Worm (Caenorhabditis elegans) whole organism, early embryonic: Measurements from ENCODE around the gene uvs-1.
A peak's percentile ranks its signal among the peaks of the same experiment; 100 is the strongest.

Experiments used
- B0310.2 ChIP-seq: sonication (generic microtip); optimal IDR thresholded peaks from 2 replicates; lab custom pipeline; 2016; ENCODE audit warnings: mild to moderate bottlenecking, missing genetic modification characterization, missing compliant biosample characterization
- F13C5.2 ChIP-seq: sonication (generic microtip); optimal IDR thresholded peaks from 2 replicates; lab custom pipeline; 2017; ENCODE audit warnings: mild to moderate bottlenecking, missing genetic modification characterization, inconsistent platforms, missing compliant biosample characterization
- aly-1 ChIP-seq: sonication (generic microtip); optimal IDR thresholded peaks from 2 replicates; lab custom pipeline; 2016; ENCODE audit warnings: missing genetic modification characterization, missing compliant biosample characterization
- ama-1 ChIP-seq: fragments of 150-350 bp; optimal IDR thresholded peaks from 2 replicates; lab custom pipeline; 2014
- ceh-13 ChIP-seq: fragments of 200-800 bp; sonication (Bioruptor generic); optimal IDR thresholded peaks from 2 replicates; lab custom pipeline; 2018; ENCODE audit warnings: mild to moderate bottlenecking, missing genetic modification characterization, missing compliant biosample characterization
- ceh-36 ChIP-seq: sonication (generic microtip); optimal IDR thresholded peaks from 2 replicates; lab custom pipeline; 2016; ENCODE audit warnings: missing genetic modification characterization, inconsistent platforms, missing compliant biosample characterization
- ets-7 ChIP-seq: sonication (generic microtip); optimal IDR thresholded peaks from 2 replicates; lab custom pipeline; 2016; ENCODE audit warnings: missing genotype, missing genetic modification characterization, missing compliant biosample characterization
- flt-1 ChIP-seq: fragments of 200-800 bp; sonication (Bioruptor generic); IDR thresholded peaks from 2 replicates; pipeline ENCODE4 v1.3.6; 2022; ENCODE audit warnings: missing genetic modification characterization, missing compliant biosample characterization
- hmbx-1 ChIP-seq: sonication (generic microtip); optimal IDR thresholded peaks from 2 replicates; lab custom pipeline; 2016; ENCODE audit warnings: mild to moderate bottlenecking, missing genetic modification characterization, missing compliant biosample characterization
- hmg-4 ChIP-seq: fragments of 200-800 bp; sonication (Bioruptor generic); optimal IDR thresholded peaks from 2 replicates; lab custom pipeline; 2018; ENCODE audit warnings: mild to moderate bottlenecking, missing genetic modification characterization, missing compliant biosample characterization
- hnd-1 ChIP-seq: sonication (generic microtip); optimal IDR thresholded peaks from 2 replicates; lab custom pipeline; 2016; ENCODE audit warnings: missing genetic modification characterization, missing compliant biosample characterization
- pes-1 ChIP-seq: fragments of 200-800 bp; sonication (Bioruptor generic); IDR thresholded peaks from 2 replicates; pipeline ENCODE4 v1.3.6; 2022; ENCODE audit warnings: missing genetic modification reagents, missing genetic modification characterization, missing compliant biosample characterization
- scrt-1 ChIP-seq: fragments of 200-800 bp; sonication (Bioruptor generic); IDR thresholded peaks from 2 replicates; pipeline ENCODE4 v1.3.6; 2022; ENCODE audit warnings: missing genetic modification characterization, missing compliant biosample characterization
- sea-1 ChIP-seq: fragments of 200-800 bp; sonication (Bioruptor generic); conservative IDR thresholded peaks from 2 replicates; pipeline ENCODE4 v1.3.6; 2022; ENCODE audit warnings: missing genetic modification characterization, missing compliant biosample characterization
- tbx-11 ChIP-seq: fragments of 200-800 bp; sonication (Bioruptor generic); IDR thresholded peaks from 2 replicates; pipeline ENCODE4 v1.3.6; 2022; ENCODE audit warnings: missing genetic modification characterization, missing compliant biosample characterization
- tbx-37 ChIP-seq: fragments of 200-800 bp; sonication (Bioruptor generic); conservative IDR thresholded peaks from 2 replicates; pipeline ENCODE4 v1.3.6; 2022; ENCODE audit warnings: missing genetic modification reagents, missing genetic modification characterization, missing compliant biosample characterization
- tra-4 ChIP-seq: sonication (generic microtip); optimal IDR thresholded peaks from 2 replicates; lab custom pipeline; 2017; ENCODE audit warnings: missing genetic modification characterization, missing compliant biosample characterization

The uvs-1 gene

ce11 chrV:7836911-7837310 lies 32.9 kb upstream of the uvs-1 start, which contains the start of gene txt-5:
Gene txt-5, minus strand, starts transcription at chrV:7837134.
- TF ChIP-seq hnd-1 (no peak), ceh-13 (GFP tag; lab: Kevin White, UChicago) (no peak), pes-1 (GFP tag; lab: Robert Waterston, UW) (no peak), flt-1 (GFP tag; lab: Robert Waterston, UW) (no peak), aly-1 (no peak), sea-1 (GFP tag; lab: Robert Waterston, UW) (no peak), ama-1 (lab: Kevin White, UChicago) (no peak), ets-7 (tag; lab: Kevin White, UChicago) (no peak), tra-4 (tag; lab: Kevin White, UChicago) (no peak), ceh-36 (tag; lab: Kevin White, UChicago) (no peak), scrt-1 (GFP tag; lab: Robert Waterston, UW) (no peak), tbx-11 (no peak), tbx-37 (GFP tag; lab: Robert Waterston, UW) (no peak), B0310.2 (tag; lab: Kevin White, UChicago) (no peak), hmbx-1 (tag; lab: Kevin White, UChicago) (no peak), hmg-4 (GFP tag; lab: Kevin White, UChicago) (no peak), F13C5.2 (no peak)

ce11 chrV:7830952-7831351 lies 26.9 kb upstream of the uvs-1 start:
- TF ChIP-seq ceh-13 (GFP tag; lab: Kevin White, UChicago): no peak
- no peak for TF ChIP-seq ama-1 (lab: Kevin White, UChicago)
- no peak for TF ChIP-seq scrt-1 (GFP tag; lab: Robert Waterston, UW)
- TF ChIP-seq tbx-11: no peak
- TF ChIP-seq sea-1 (GFP tag; lab: Robert Waterston, UW): no peak
- no peak for TF ChIP-seq B0310.2 (tag; lab: Kevin White, UChicago)

ce11 chrV:7826917-7827316 lies 22.9 kb upstream of the uvs-1 start, which contains the start of gene mig-6:
Gene mig-6, plus strand, starts transcription at chrV:7827217.
- TF ChIP-seq hmg-4 (GFP tag; lab: Kevin White, UChicago): no peak
- no peak for TF ChIP-seq tbx-37 (GFP tag; lab: Robert Waterston, UW)
- no peak for TF ChIP-seq ceh-13 (GFP tag; lab: Kevin White, UChicago)
- TF ChIP-seq hmbx-1 (tag; lab: Kevin White, UChicago): no peak
- no peak for TF ChIP-seq F13C5.2
- TF ChIP-seq hnd-1: no peak
- TF ChIP-seq tbx-11: no peak
- TF ChIP-seq flt-1 (GFP tag; lab: Robert Waterston, UW): no peak
- no peak for TF ChIP-seq aly-1
- TF ChIP-seq tra-4 (tag; lab: Kevin White, UChicago): no peak
- TF ChIP-seq scrt-1 (GFP tag; lab: Robert Waterston, UW): no peak
- TF ChIP-seq B0310.2 (tag; lab: Kevin White, UChicago): no peak
- TF ChIP-seq sea-1 (GFP tag; lab: Robert Waterston, UW): no peak
- TF ChIP-seq pes-1 (GFP tag; lab: Robert Waterston, UW): no peak
- no peak for TF ChIP-seq ama-1 (lab: Kevin White, UChicago)

- TF ChIP-seq hnd-1 (no peak), pes-1 (GFP tag; lab: Robert Waterston, UW) (no peak), ceh-13 (GFP tag; lab: Kevin White, UChicago) (no peak), B0310.2 (tag; lab: Kevin White, UChicago) (no peak)
Observed at ce11 chrV:7826362-7826761, 22.4 kb upstream of the uvs-1 start.

- TF ChIP-seq ama-1 (lab: Kevin White, UChicago) (no peak), flt-1 (GFP tag; lab: Robert Waterston, UW) (no peak)
Observed at ce11 chrV:7825836-7826235, 21.8 kb upstream of the uvs-1 start.

- TF ChIP-seq sea-1 (GFP tag; lab: Robert Waterston, UW) (no peak), pes-1 (GFP tag; lab: Robert Waterston, UW) (no peak), tbx-11 (no peak), ama-1 (lab: Kevin White, UChicago) (no peak), ceh-36 (tag; lab: Kevin White, UChicago) (no peak), hnd-1 (no peak), tra-4 (tag; lab: Kevin White, UChicago) (no peak), ets-7 (tag; lab: Kevin White, UChicago) (no peak), hmbx-1 (tag; lab: Kevin White, UChicago) (no peak), hmg-4 (GFP tag; lab: Kevin White, UChicago) (no peak), flt-1 (GFP tag; lab: Robert Waterston, UW) (no peak), scrt-1 (GFP tag; lab: Robert Waterston, UW) (no peak), tbx-37 (GFP tag; lab: Robert Waterston, UW) (no peak), B0310.2 (tag; lab: Kevin White, UChicago) (no peak), F13C5.2 (no peak), aly-1 (no peak), ceh-13 (GFP tag; lab: Kevin White, UChicago) (no peak)
Observed at ce11 chrV:7824138-7824537, 20.1 kb upstream of the uvs-1 start.

- TF ChIP-seq sea-1 (GFP tag; lab: Robert Waterston, UW): no peak
- no peak for TF ChIP-seq pes-1 (GFP tag; lab: Robert Waterston, UW)
- TF ChIP-seq ets-7 (tag; lab: Kevin White, UChicago): no peak
- no peak for TF ChIP-seq ama-1 (lab: Kevin White, UChicago)
- TF ChIP-seq aly-1: no peak
- TF ChIP-seq tbx-11: no peak
- no peak for TF ChIP-seq ceh-36 (tag; lab: Kevin White, UChicago)
- TF ChIP-seq scrt-1 (GFP tag; lab: Robert Waterston, UW): no peak
- no peak for TF ChIP-seq ceh-13 (GFP tag; lab: Kevin White, UChicago)
- no peak for TF ChIP-seq hmg-4 (GFP tag; lab: Kevin White, UChicago)
- no peak for TF ChIP-seq hnd-1
- TF ChIP-seq hmbx-1 (tag; lab: Kevin White, UChicago): no peak
Observed at ce11 chrV:7822655-7823054, 18.6 kb upstream of the uvs-1 start.

ce11 chrV:7820270-7820669 lies 16.3 kb upstream of the uvs-1 start, which contains the start of gene lbp-4:
Gene lbp-4, plus strand, starts transcription at chrV:7820578.
- TF ChIP-seq hmg-4 (GFP tag; lab: Kevin White, UChicago) (no peak), tbx-37 (GFP tag; lab: Robert Waterston, UW) (no peak), sea-1 (GFP tag; lab: Robert Waterston, UW) (no peak), ets-7 (tag; lab: Kevin White, UChicago) (peak; percentile 3), flt-1 (GFP tag; lab: Robert Waterston, UW) (peak; percentile 4; the same call in 1 of the 2 replicates)
